Fruit fly (Drosophila melanogaster) whole organism, wandering third instar larva: ENCODE data around the gene Phs.

ENCODE experiments used
- Abd-B ChIP-seq: fragments of >200 bp; optimal IDR thresholded peaks from 2 replicates; lab custom pipeline; 2017; ENCODE audit warnings: missing biosample characterization, missing genetic modification characterization
- CG32264 ChIP-seq: fragments of 200-800 bp; sonication (Bioruptor generic); optimal IDR thresholded peaks from 2 replicates; lab custom pipeline; 2016; ENCODE audit warnings: missing biosample characterization, missing genetic modification characterization
- CG9705 ChIP-seq: fragments of 200-800 bp; sonication (Bioruptor generic); optimal IDR thresholded peaks from 2 replicates; lab custom pipeline; 2018; ENCODE audit warnings: missing biosample characterization, mild to moderate bottlenecking, missing genetic modification characterization
- CrebA ChIP-seq: fragments of 200-800 bp; sonication (Bioruptor generic); optimal IDR thresholded peaks from 2 replicates; lab custom pipeline; 2016; ENCODE audit warnings: missing biosample characterization, mild to moderate bottlenecking, missing genetic modification characterization, borderline replicate concordance
- Dfd ChIP-seq: fragments of >200 bp; optimal IDR thresholded peaks from 2 replicates; lab custom pipeline; 2017; ENCODE audit warnings: missing biosample characterization, missing genetic modification characterization
- Dif ChIP-seq: fragments of 200-275, 200-300 bp; sonication (Bioruptor generic); optimal IDR thresholded peaks from 2 replicates; lab custom pipeline; 2018; ENCODE audit warnings: missing biosample characterization, missing genetic modification characterization; ENCODE audit not compliant: partially characterized antibody
- GATAd ChIP-seq: sonication (Bioruptor generic); optimal IDR thresholded peaks from 2 replicates; lab custom pipeline; 2016; ENCODE audit warnings: missing biosample characterization, missing genetic modification characterization
- HLH106 ChIP-seq: fragments of 200-800 bp; optimal IDR thresholded peaks from 3 replicates; lab custom pipeline; 2019; ENCODE audit warnings: missing biosample characterization, mild to moderate bottlenecking, missing genetic modification characterization, moderate library complexity
- Hnf4 ChIP-seq: fragments of 200-800 bp; sonication (Bioruptor generic); optimal IDR thresholded peaks from 2 replicates; lab custom pipeline; 2016; ENCODE audit warnings: missing biosample characterization, mild to moderate bottlenecking, missing genetic modification characterization
- Hr78 ChIP-seq: fragments of >200 bp; optimal IDR thresholded peaks from 2 replicates; lab custom pipeline; 2017; ENCODE audit warnings: missing biosample characterization, missing genetic modification characterization
- Hr83 ChIP-seq: fragments of 200-300 bp; sonication (Bioruptor generic); optimal IDR thresholded peaks from 2 replicates; lab custom pipeline; 2016; ENCODE audit warnings: missing biosample characterization, mild to moderate bottlenecking, missing genetic modification characterization, moderate library complexity; ENCODE audit not compliant: poor library complexity, severe bottlenecking
- Jra ChIP-seq: sonication (Bioruptor generic); optimal IDR thresholded peaks from 2 replicates; lab custom pipeline; 2016; ENCODE audit warnings: missing biosample characterization, missing genetic modification characterization
- Mio ChIP-seq: sonication (Bioruptor generic); optimal IDR thresholded peaks from 2 replicates; lab custom pipeline; 2016; ENCODE audit warnings: missing biosample characterization, missing genetic modification characterization
- Myc ChIP-seq: fragments of >200 bp; optimal IDR thresholded peaks from 2 replicates; lab custom pipeline; 2017
- N ChIP-seq: fragments of >200 bp; optimal IDR thresholded peaks from 2 replicates; lab custom pipeline; 2018; ENCODE audit warnings: missing biosample characterization, missing external identifiers, missing genetic modification characterization
- OdsH ChIP-seq: fragments of 200-800 bp; sonication (Bioruptor generic); optimal IDR thresholded peaks from 2 replicates; lab custom pipeline; 2016; ENCODE audit warnings: missing biosample characterization, mild to moderate bottlenecking, missing genetic modification characterization
- Rel ChIP-seq, 2 experiments: fragments of 200-800 bp; sonication (Bioruptor generic) in 1 of 2; optimal IDR thresholded peaks; 2 replicates in 1 of 2; 3 replicates in 1 of 2; lab custom pipeline; 2016 to 2019; ENCODE audit warnings: mild to moderate bottlenecking in 2 of 2, missing biosample characterization in 2 of 2, missing genetic modification characterization in 2 of 2, moderate library complexity in 1 of 2
- Sp1 ChIP-seq: fragments of 200-800 bp; sonication (Bioruptor generic); optimal IDR thresholded peaks from 3 replicates; lab custom pipeline; 2019; ENCODE audit warnings: missing biosample characterization, mild to moderate bottlenecking, missing genetic modification characterization, moderate library complexity
- Vsx2 ChIP-seq: fragments of 200-300, 225-300 bp; sonication (Bioruptor generic); optimal IDR thresholded peaks from 2 replicates; lab custom pipeline; 2018; ENCODE audit warnings: missing biosample characterization, missing genetic modification characterization; ENCODE audit not compliant: partially characterized antibody
- br ChIP-seq: fragments of 200-800 bp; sonication (Bioruptor generic); optimal IDR thresholded peaks from 2 replicates; lab custom pipeline; 2016; ENCODE audit warnings: missing biosample characterization, missing genetic modification characterization
- brk ChIP-seq: fragments of 200-800 bp; sonication (Bioruptor generic); optimal IDR thresholded peaks from 2 replicates; lab custom pipeline; 2016; ENCODE audit warnings: missing biosample characterization, mild to moderate bottlenecking, missing genetic modification characterization
- dl ChIP-seq, 2 experiments: fragments of 175-275, 200-275 bp in 1 of 2; fragments of 200-275 bp in 1 of 2; sonication (Bioruptor generic); optimal IDR thresholded peaks; lab custom pipeline; 2018; ENCODE audit warnings: mild to moderate bottlenecking in 2 of 2, missing biosample characterization in 2 of 2, missing genetic modification characterization in 2 of 2, moderate library complexity in 2 of 2; ENCODE audit not compliant: partially characterized antibody in 2 of 2, insufficient read depth in 1 of 2
- dmrt93B ChIP-seq: fragments of 200-800 bp; sonication (Bioruptor generic); optimal IDR thresholded peaks from 2 replicates; lab custom pipeline; 2018; ENCODE audit warnings: missing biosample characterization, mild to moderate bottlenecking, missing genetic modification characterization
- dsf ChIP-seq: sonication (Bioruptor generic); optimal IDR thresholded peaks from 2 replicates; lab custom pipeline; 2016; ENCODE audit warnings: missing biosample characterization, missing genetic modification characterization, borderline replicate concordance
- ey ChIP-seq: fragments of 200-800 bp; sonication (Bioruptor generic); optimal IDR thresholded peaks from 2 replicates; lab custom pipeline; 2016; ENCODE audit warnings: missing biosample characterization, missing genetic modification characterization
- foxo ChIP-seq, 2 experiments: fragments of 200-800 bp; sonication (Bioruptor generic); optimal IDR thresholded peaks; 2 replicates in 1 of 2; 3 replicates in 1 of 2; lab custom pipeline; 2016 to 2017; ENCODE audit warnings: missing biosample characterization in 2 of 2, missing genetic modification characterization in 2 of 2
- fru ChIP-seq: fragments of 200-800 bp; sonication (Bioruptor generic); optimal IDR thresholded peaks from 3 replicates; lab custom pipeline; 2016; ENCODE audit warnings: missing biosample characterization, mild to moderate bottlenecking, missing genetic modification characterization
- h ChIP-seq: fragments of 200-800 bp; sonication (Bioruptor generic); optimal IDR thresholded peaks from 3 replicates; lab custom pipeline; 2016; ENCODE audit warnings: missing biosample characterization, mild to moderate bottlenecking, missing genetic modification characterization
- jim ChIP-seq: fragments of 175-275, 200-325 bp; sonication (Bioruptor generic); optimal IDR thresholded peaks from 2 replicates; lab custom pipeline; 2016; ENCODE audit warnings: missing biosample characterization, mild to moderate bottlenecking, missing genetic modification characterization
- lola ChIP-seq: fragments of >200 bp; optimal IDR thresholded peaks from 2 replicates; lab custom pipeline; 2017; ENCODE audit warnings: missing biosample characterization, missing genetic modification characterization
- pan ChIP-seq: fragments of >200 bp; optimal IDR thresholded peaks from 2 replicates; lab custom pipeline; 2017
- psq ChIP-seq: fragments of 200-800 bp; sonication (Bioruptor generic); optimal IDR thresholded peaks from 3 replicates; lab custom pipeline; 2017; ENCODE audit warnings: missing biosample characterization, mild to moderate bottlenecking, missing genetic modification characterization, moderate library complexity
- rgr ChIP-seq: fragments of 200-800 bp; sonication (Bioruptor generic); optimal IDR thresholded peaks from 3 replicates; lab custom pipeline; 2016; ENCODE audit warnings: missing biosample characterization, mild to moderate bottlenecking, missing genetic modification characterization
- sage ChIP-seq: fragments of 200-800 bp; sonication (Bioruptor generic); optimal IDR thresholded peaks from 2 replicates; lab custom pipeline; 2016; ENCODE audit warnings: missing biosample characterization, mild to moderate bottlenecking, missing genetic modification characterization
- sv ChIP-seq: fragments of 200-800 bp; sonication (Bioruptor generic); optimal IDR thresholded peaks from 3 replicates; lab custom pipeline; 2016; ENCODE audit warnings: missing biosample characterization, missing genetic modification characterization
- tai ChIP-seq: sonication (Bioruptor generic); optimal IDR thresholded peaks from 2 replicates; lab custom pipeline; 2016; ENCODE audit warnings: missing biosample characterization, missing genetic modification characterization
- usp ChIP-seq: fragments of >200 bp; optimal IDR thresholded peaks from 2 replicates; lab custom pipeline; 2017; ENCODE audit warnings: missing biosample characterization, missing genetic modification characterization
- woc ChIP-seq: sonication (Bioruptor generic); optimal IDR thresholded peaks from 2 replicates; lab custom pipeline; 2016; ENCODE audit warnings: missing biosample characterization, mild to moderate bottlenecking, missing genetic modification characterization

The Phs gene

DNA sequence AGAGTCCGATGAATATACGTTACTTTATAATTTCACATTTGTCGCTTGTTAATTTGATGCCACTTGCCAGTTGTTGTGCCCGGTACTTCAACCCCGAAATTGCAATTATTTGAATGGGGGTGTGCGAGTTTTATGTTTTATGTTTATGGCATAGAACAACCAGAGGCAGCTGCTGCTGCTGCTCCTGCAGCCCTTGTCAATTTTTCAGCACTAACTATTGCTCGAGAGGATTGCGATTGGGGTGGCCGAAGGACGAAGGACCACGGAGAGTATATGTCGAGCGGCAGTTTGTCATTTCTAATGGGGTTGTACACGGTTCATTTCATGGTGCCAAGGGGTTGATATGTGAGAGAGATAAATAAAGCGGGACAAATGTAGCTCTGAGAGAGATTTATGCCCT lies 4.4 kb downstream of the Phs start:
- TF ChIP-seq OdsH (GFP tag; lab: Kevin White, UChicago): no peak
- TF ChIP-seq Hr78 (GFP tag; lab: Kevin White, UChicago): no peak
- no peak for TF ChIP-seq CG32264 (GFP tag; lab: Kevin White, UChicago)
- no peak for TF ChIP-seq Jra
- TF ChIP-seq foxo (GFP tag; optimal IDR thresholded peaks at IDR 0.05; lab: Kevin White, UChicago): no peak
- TF ChIP-seq CG9705 (GFP tag; lab: Kevin White, UChicago): no peak
- no peak for TF ChIP-seq lola (GFP tag; lab: Kevin White, UChicago)
- TF ChIP-seq CrebA (GFP tag; lab: Kevin White, UChicago): no peak
- no peak for TF ChIP-seq br (GFP tag; lab: Kevin White, UChicago)
- TF ChIP-seq h (GFP tag; lab: Kevin White, UChicago): no peak
- no peak for TF ChIP-seq jim (GFP tag; lab: Kevin White, UChicago)
- TF ChIP-seq Rel (GFP tag; optimal IDR thresholded peaks at IDR 0.05; lab: Kevin White, UChicago): no peak
- no peak for TF ChIP-seq Rel (tag; optimal IDR thresholded peaks at IDR 0.05; lab: Kevin White, UChicago)

DNA sequence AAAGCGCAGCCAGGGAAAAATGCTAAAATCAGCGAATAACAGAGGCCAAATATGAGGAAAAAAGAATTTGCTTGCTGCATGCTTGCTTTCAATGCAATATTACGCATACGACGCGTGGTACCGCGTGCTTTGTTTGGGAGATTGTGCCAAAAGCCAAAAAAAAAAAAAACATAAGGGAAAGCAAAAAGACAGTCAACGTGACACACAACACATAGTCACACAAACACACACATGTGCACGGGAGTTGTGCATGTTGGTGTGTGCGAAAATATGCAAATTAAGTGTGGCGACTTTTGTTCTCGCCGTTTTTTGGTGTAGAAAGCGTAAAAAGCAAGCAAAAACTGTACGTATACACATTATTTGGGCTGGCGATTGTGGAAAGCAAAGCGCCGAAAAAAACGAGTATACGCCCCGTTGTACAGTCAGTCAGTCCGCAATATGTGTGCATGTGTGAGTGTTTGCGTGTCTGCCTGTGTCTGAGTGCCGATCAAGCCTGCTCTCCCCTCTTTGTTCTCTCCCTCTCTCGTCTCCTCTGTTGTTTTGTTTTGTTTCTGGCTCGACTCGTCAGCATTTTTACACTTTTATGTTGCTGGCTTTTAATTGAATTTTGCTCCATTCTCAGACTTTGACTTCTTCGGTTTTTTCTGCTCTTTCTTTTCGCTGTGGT lies 5.4 kb downstream of the Phs start:
- peak; percentile 9 for TF ChIP-seq Rel (GFP tag; optimal IDR thresholded peaks at IDR 0.05; lab: Kevin White, UChicago)
- no peak for TF ChIP-seq Rel (tag; optimal IDR thresholded peaks at IDR 0.05; lab: Kevin White, UChicago)
- TF ChIP-seq woc (GFP tag; lab: Kevin White, UChicago): no peak
- TF ChIP-seq jim (GFP tag; lab: Kevin White, UChicago): peak; percentile 32
- no peak for TF ChIP-seq lola (GFP tag; lab: Kevin White, UChicago)
- no peak for TF ChIP-seq OdsH (GFP tag; lab: Kevin White, UChicago)
- TF ChIP-seq h (GFP tag; lab: Kevin White, UChicago): no peak
- no peak for TF ChIP-seq Jra
- no peak for TF ChIP-seq br (GFP tag; lab: Kevin White, UChicago)
- TF ChIP-seq Dif (GFP tag; lab: Kevin White, UChicago): peak; percentile 8
- TF ChIP-seq N: no peak
- no peak for TF ChIP-seq Myc (lab: Kevin White, UChicago)
- TF ChIP-seq Hr83 (GFP tag; lab: Kevin White, UChicago): peak; percentile 11
- no peak for TF ChIP-seq Hr78 (GFP tag; lab: Kevin White, UChicago)
- TF ChIP-seq Abd-B: no peak

DNA sequence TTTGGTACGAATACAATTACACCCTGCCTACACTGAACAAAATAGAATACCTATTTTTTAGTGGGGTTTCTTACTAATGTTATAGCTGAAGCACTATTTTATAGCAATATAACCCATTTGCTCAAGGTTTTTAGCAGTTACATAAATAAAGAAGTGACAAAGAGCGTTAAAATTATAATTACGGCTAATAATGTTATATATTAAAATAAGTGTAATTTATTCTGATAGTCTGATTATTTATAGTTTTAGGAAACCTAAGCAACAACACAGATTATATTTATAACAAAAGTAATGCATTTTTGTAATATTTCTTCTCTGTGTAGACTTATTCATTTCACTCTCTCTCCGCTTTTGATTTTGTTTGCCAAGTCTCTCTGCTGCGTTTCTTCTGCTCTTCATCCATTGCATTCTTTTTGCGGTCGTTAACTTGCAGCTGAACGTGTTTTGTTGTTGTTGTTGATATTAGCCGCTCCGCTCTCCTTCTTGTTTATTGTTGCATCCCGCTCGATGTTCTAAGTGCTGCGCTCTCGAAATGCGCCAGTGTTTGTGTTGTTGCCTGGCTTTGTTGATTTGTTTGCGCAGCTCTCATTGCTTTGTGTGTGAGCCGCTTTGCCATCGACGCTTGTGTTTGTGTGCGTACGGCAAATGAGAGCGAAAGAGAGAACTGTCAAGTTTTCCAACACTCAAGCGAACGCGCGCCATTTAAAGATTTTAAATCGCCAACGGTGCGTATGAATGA lies 6.1 kb downstream of the Phs start:
- TF ChIP-seq N (no peak), GATAd (GFP tag; lab: Kevin White, UChicago) (no peak), dl (GFP tag; optimal IDR thresholded peaks at IDR 0.05; lab: Kevin White, UChicago; ENCODE audit: insufficient read depth in 1 of 2, partially characterized antibody in 2 of 2) (peak; percentile 8 to 42), rgr (GFP tag; lab: Kevin White, UChicago) (peak; percentile 94), sage (GFP tag; lab: Kevin White, UChicago) (peak; percentile 79), Mio (GFP tag; lab: Kevin White, UChicago) (no peak), Jra (peak; percentile 58), tai (GFP tag; lab: Kevin White, UChicago) (peak; percentile 43), CrebA (GFP tag; lab: Kevin White, UChicago) (peak; percentile 22), brk (GFP tag; lab: Kevin White, UChicago) (peak; percentile 77), lola (GFP tag; lab: Kevin White, UChicago) (no peak), jim (GFP tag; lab: Kevin White, UChicago) (no peak), h (GFP tag; lab: Kevin White, UChicago) (peak; percentile 94), Dif (GFP tag; lab: Kevin White, UChicago) (peak; percentile 28), dsf (peak; percentile 35), CG32264 (GFP tag; lab: Kevin White, UChicago) (peak; percentile 9), Hnf4 (GFP tag; lab: Kevin White, UChicago) (peak; percentile 78), pan (no peak), HLH106 (tag; lab: Kevin White, UChicago) (peak; percentile 98), sv (peak; percentile 79), br (GFP tag; lab: Kevin White, UChicago) (peak; percentile 61), Abd-B (no peak), Vsx2 (GFP tag; lab: Kevin White, UChicago) (peak; percentile 42), OdsH (GFP tag; lab: Kevin White, UChicago) (peak; percentile 96), ey (peak; percentile 84), Sp1 (GFP tag; lab: Kevin White, UChicago) (peak; percentile 97), Dfd (GFP tag; lab: Kevin White, UChicago) (peak; percentile 51), dmrt93B (GFP tag; lab: Kevin White, UChicago) (peak; percentile 95), CG9705 (GFP tag; lab: Kevin White, UChicago) (peak; percentile 85), Myc (lab: Kevin White, UChicago) (no peak), foxo (GFP tag; optimal IDR thresholded peaks at IDR 0.05; lab: Kevin White, UChicago) (peak; percentile 29 to 98), Hr78 (GFP tag; lab: Kevin White, UChicago) (no peak), woc (GFP tag; lab: Kevin White, UChicago) (peak; percentile 78), psq (GFP tag; lab: Kevin White, UChicago) (peak; percentile 97), Rel (GFP tag; optimal IDR thresholded peaks at IDR 0.05; lab: Kevin White, UChicago) (no peak), Rel (tag; optimal IDR thresholded peaks at IDR 0.05; lab: Kevin White, UChicago) (peak; percentile 51), Hr83 (GFP tag; lab: Kevin White, UChicago) (peak; percentile 86), usp (GFP tag; lab: Kevin White, UChicago) (no peak), fru (GFP tag; lab: Kevin White, UChicago) (peak; percentile 92)
